Worm (Caenorhabditis elegans) whole organism, L1 larva: ENCODE results near the gene ugt-21.

Experiments used
- C16A3.4 ChIP-seq: fragments of 150-350 bp; optimal IDR thresholded peaks from 2 replicates; lab custom pipeline; 2014; ENCODE audit warnings: missing biosample characterization, missing genetic modification characterization
- C34B4.2 ChIP-seq: sonication (generic microtip); optimal IDR thresholded peaks from 2 replicates; lab custom pipeline; 2017; ENCODE audit warnings: mild to moderate bottlenecking, missing genetic modification characterization, missing compliant biosample characterization
- aha-1 ChIP-seq: fragments of 150-350 bp; optimal IDR thresholded peaks from 2 replicates; lab custom pipeline; 2014; ENCODE audit warnings: missing biosample characterization, missing genetic modification characterization
- ama-1 ChIP-seq: fragments of 150-350 bp; optimal IDR thresholded peaks from 2 replicates; lab custom pipeline; 2014
- blmp-1 ChIP-seq: fragments of 150-350 bp; optimal IDR thresholded peaks from 2 replicates; lab custom pipeline; 2014; ENCODE audit warnings: missing biosample characterization, missing genetic modification characterization
- ceh-90 ChIP-seq: sonication (generic microtip); optimal IDR thresholded peaks from 2 replicates; lab custom pipeline; 2016; ENCODE audit warnings: missing genetic modification characterization, missing compliant biosample characterization
- dpl-1 ChIP-seq, 3 experiments: fragments of 150-350 bp in 2 of 3; sonication (generic microtip) in 1 of 3; optimal IDR thresholded peaks; 2 replicates each; lab custom pipeline; 2014 to 2017; ENCODE audit warnings: missing biosample characterization in 3 of 3, missing genetic modification characterization in 3 of 3, missing genetic modification reagents in 3 of 3
- efl-1 ChIP-seq, 4 experiments: fragments of 150-350 bp; optimal IDR thresholded peaks in 3 of 4; peaks in 1 of 4; 1 replicate in 1 of 4; 2 replicates in 3 of 4; lab custom pipeline; 2014; ENCODE audit warnings: missing biosample characterization in 2 of 4, missing genetic modification characterization in 2 of 4, missing genetic modification reagents in 2 of 4
- egl-27 ChIP-seq, 2 experiments: fragments of 150-350 bp in 1 of 2; sonication (generic microtip); optimal IDR thresholded peaks; 3 replicates each; lab custom pipeline; 2017 to 2018; ENCODE audit warnings: missing biosample characterization in 2 of 2, missing genetic modification characterization in 2 of 2, missing genetic modification reagents in 2 of 2
- ets-5 ChIP-seq: fragments of 200-800 bp; sonication (Bioruptor generic); IDR thresholded peaks from 2 replicates; pipeline ENCODE4 v1.3.6; 2022; ENCODE audit warnings: missing genetic modification characterization, missing compliant biosample characterization
- grh-1 ChIP-seq: fragments of 200-800 bp; sonication (Bioruptor generic); IDR thresholded peaks from 2 replicates; pipeline ENCODE4 v1.3.6; 2022; ENCODE audit warnings: missing genetic modification reagents, missing genetic modification characterization, missing compliant biosample characterization
- hlh-17 ChIP-seq: fragments of 200-800 bp; sonication (Bioruptor generic); optimal IDR thresholded peaks from 2 replicates; lab custom pipeline; 2018; ENCODE audit warnings: missing genetic modification characterization, mild to moderate bottlenecking, missing compliant biosample characterization, moderate library complexity, borderline replicate concordance
- isw-1 ChIP-seq: fragments of 200-800 bp; sonication (Bioruptor generic); IDR thresholded peaks from 2 replicates; pipeline ENCODE4 v1.3.6; 2022; ENCODE audit warnings: missing genetic modification characterization, missing compliant biosample characterization
- lin-13 ChIP-seq: fragments of 150-350 bp; optimal IDR thresholded peaks from 2 replicates; lab custom pipeline; 2014; ENCODE audit warnings: missing biosample characterization, missing genetic modification reagents, missing genetic modification characterization
- lin-35 ChIP-seq, 2 experiments: fragments of 150-350 bp; optimal IDR thresholded peaks; 2 replicates each; lab custom pipeline; 2014; ENCODE audit warnings: missing biosample characterization in 2 of 2, missing genetic modification characterization in 2 of 2, missing genetic modification reagents in 2 of 2
- lsy-2 ChIP-seq, 2 experiments: fragments of 150-350 bp; optimal IDR thresholded peaks; 2 replicates each; lab custom pipeline; 2014; ENCODE audit warnings: missing biosample characterization in 2 of 2, missing genetic modification characterization in 2 of 2
- mab-9 ChIP-seq: fragments of 200-800 bp; sonication (Bioruptor generic); IDR thresholded peaks from 2 replicates; pipeline ENCODE4 v1.3.6; 2022; ENCODE audit warnings: missing genetic modification reagents, missing genetic modification characterization, missing compliant biosample characterization
- mdl-1 ChIP-seq, 2 experiments: fragments of 150-350 bp; optimal IDR thresholded peaks; 2 replicates each; lab custom pipeline; 2014 to 2017; ENCODE audit warnings: missing biosample characterization in 2 of 2, missing genetic modification characterization in 2 of 2, inconsistent platforms in 1 of 2
- nhr-12 ChIP-seq: sonication (generic microtip); optimal IDR thresholded peaks from 2 replicates; lab custom pipeline; 2017; ENCODE audit warnings: missing biosample characterization, missing genetic modification characterization
- nhr-20 ChIP-seq: sonication (generic microtip); optimal IDR thresholded peaks from 2 replicates; lab custom pipeline; 2016; ENCODE audit warnings: mild to moderate bottlenecking, missing genetic modification characterization, missing compliant biosample characterization
- nhr-28 ChIP-seq: fragments of 150-350 bp; optimal IDR thresholded peaks from 2 replicates; lab custom pipeline; 2014; ENCODE audit warnings: missing biosample characterization, missing genetic modification characterization
- nhr-71 ChIP-seq: sonication (generic microtip); optimal IDR thresholded peaks from 2 replicates; lab custom pipeline; 2016; ENCODE audit warnings: mild to moderate bottlenecking, missing genetic modification characterization, moderate library complexity, missing compliant biosample characterization
- nhr-76 ChIP-seq: sonication (generic microtip); optimal IDR thresholded peaks from 2 replicates; lab custom pipeline; 2017; ENCODE audit warnings: missing biosample characterization, missing genetic modification characterization
- nhr-85 ChIP-seq: sonication (generic microtip); peaks from one replicate; lab custom pipeline; 2016; ENCODE audit warnings: missing genetic modification characterization, inconsistent platforms, missing compliant biosample characterization
- pax-3 ChIP-seq: fragments of 200-800 bp; sonication (Bioruptor generic); optimal IDR thresholded peaks from 2 replicates; lab custom pipeline; 2018; ENCODE audit warnings: mild to moderate bottlenecking, missing genetic modification characterization, moderate library complexity, missing compliant biosample characterization
- pqm-1 ChIP-seq: sonication (generic microtip); optimal IDR thresholded peaks from 3 replicates; lab custom pipeline; 2017; ENCODE audit warnings: missing biosample characterization, missing genetic modification characterization
- snpc-4 ChIP-seq: fragments of 150-350 bp; optimal IDR thresholded peaks from 2 replicates; lab custom pipeline; 2014; ENCODE audit warnings: missing biosample characterization, missing genetic modification characterization
- snu-23 ChIP-seq: sonication (generic microtip); optimal IDR thresholded peaks from 2 replicates; lab custom pipeline; 2016; ENCODE audit warnings: missing genetic modification characterization, missing compliant biosample characterization
- sptf-1 ChIP-seq: fragments of 150-350 bp; optimal IDR thresholded peaks from 2 replicates; lab custom pipeline; 2014; ENCODE audit warnings: missing biosample characterization, missing genetic modification characterization
- swsn-7 ChIP-seq: sonication (generic microtip); optimal IDR thresholded peaks from 2 replicates; lab custom pipeline; 2016; ENCODE audit warnings: missing genetic modification characterization, missing compliant biosample characterization
- unc-86 ChIP-seq: sonication (generic microtip); optimal IDR thresholded peaks from 2 replicates; lab custom pipeline; 2016; ENCODE audit warnings: missing genetic modification characterization, missing compliant biosample characterization
- unc-98 ChIP-seq: fragments of 200-800 bp; sonication (Bioruptor generic); IDR thresholded peaks from 2 replicates; pipeline ENCODE4 v1.3.6; 2022; ENCODE audit warnings: missing genetic modification characterization, missing compliant biosample characterization
- xbp-1 ChIP-seq: sonication (generic microtip); optimal IDR thresholded peaks from 2 replicates; lab custom pipeline; 2016; ENCODE audit warnings: missing genetic modification characterization, missing compliant biosample characterization
- zip-4 ChIP-seq: fragments of 200-800 bp; sonication (Bioruptor generic); optimal IDR thresholded peaks from 2 replicates; lab custom pipeline; 2018; ENCODE audit warnings: mild to moderate bottlenecking, missing genetic modification characterization, moderate library complexity, missing compliant biosample characterization

The ugt-21 gene

ce11 chrIV:9490320-9490719 lies 9.8 kb upstream of the ugt-21 start, which contains the start of gene sru-6:
TSS of gene sru-6 (plus strand) at chrIV:9490620.
- no peak for TF ChIP-seq C34B4.2 (tag; lab: Kevin White, UChicago)
- TF ChIP-seq ama-1 (lab: Kevin White, UChicago): no peak
- no peak for TF ChIP-seq mdl-1 (tag; optimal IDR thresholded peaks at IDR 0.05; lab: Kevin White, UChicago)
- TF ChIP-seq nhr-20 (tag; lab: Kevin White, UChicago): no peak
- no peak for TF ChIP-seq pqm-1 (tag; lab: Kevin White, UChicago)
- no peak for TF ChIP-seq sptf-1 (tag; lab: Kevin White, UChicago)
- TF ChIP-seq lin-35 (GFP tag; optimal IDR thresholded peaks at IDR 0.05; lab: Kevin White, UChicago): no peak
- TF ChIP-seq nhr-76: no peak
- no peak for TF ChIP-seq efl-1 (optimal IDR thresholded peaks at IDR 0.05; lab: Kevin White, UChicago)
- TF ChIP-seq efl-1 (GFP tag; optimal IDR thresholded peaks at IDR 0.05 in 1 of 2; lab: Kevin White, UChicago): no peak
- no peak for TF ChIP-seq snu-23
- TF ChIP-seq snpc-4: no peak
- TF ChIP-seq unc-86 (tag; lab: Kevin White, UChicago): no peak

ce11 chrIV:9496306-9496705 lies 3.8 kb upstream of the ugt-21 start, which contains the start of gene sru-3:
TSS of gene sru-3 (plus strand) at chrIV:9496606.
- TF ChIP-seq nhr-85 (tag; lab: Kevin White, UChicago) (peak; percentile 25), mab-9 (no peak)

- no peak for TF ChIP-seq ceh-90 (tag; lab: Kevin White, UChicago)
- no peak for TF ChIP-seq dpl-1 (GFP tag; optimal IDR thresholded peaks at IDR 0.05; lab: Kevin White, UChicago)
- no peak for TF ChIP-seq nhr-71
- TF ChIP-seq unc-98 (GFP tag; lab: Robert Waterston, UW): no peak
- no peak for TF ChIP-seq aha-1
- no peak for TF ChIP-seq snu-23
- no peak for TF ChIP-seq nhr-85 (tag; lab: Kevin White, UChicago)
- TF ChIP-seq egl-27 (tag; optimal IDR thresholded peaks at IDR 0.05; lab: Kevin White, UChicago): no peak
- TF ChIP-seq nhr-76: no peak
- no peak for TF ChIP-seq zip-4 (GFP tag; lab: Kevin White, UChicago)
- no peak for TF ChIP-seq C16A3.4 (tag; lab: Kevin White, UChicago)
- no peak for TF ChIP-seq nhr-12
- TF ChIP-seq hlh-17 (GFP tag; lab: Kevin White, UChicago): no peak
Measured at ce11 chrIV:9498088-9498487, 2.0 kb upstream of the ugt-21 start, which contains the start of gene sru-4. TSS of gene sru-4 (plus strand) at chrIV:9498388.

- TF ChIP-seq aha-1 (no peak), ets-5 (no peak), pqm-1 (tag; lab: Kevin White, UChicago) (no peak), isw-1 (GFP tag; lab: Robert Waterston, UW) (no peak), grh-1 (GFP tag; lab: Robert Waterston, UW) (no peak), lsy-2 (tag; optimal IDR thresholded peaks at IDR 0.05; lab: Kevin White, UChicago) (no peak), nhr-28 (tag; lab: Kevin White, UChicago) (no peak), unc-98 (GFP tag; lab: Robert Waterston, UW) (no peak), pax-3 (no peak), xbp-1 (no peak), swsn-7 (no peak)
Measured at ce11 chrIV:9499636-9500035, 475 bp upstream of the ugt-21 start.

DNA sequence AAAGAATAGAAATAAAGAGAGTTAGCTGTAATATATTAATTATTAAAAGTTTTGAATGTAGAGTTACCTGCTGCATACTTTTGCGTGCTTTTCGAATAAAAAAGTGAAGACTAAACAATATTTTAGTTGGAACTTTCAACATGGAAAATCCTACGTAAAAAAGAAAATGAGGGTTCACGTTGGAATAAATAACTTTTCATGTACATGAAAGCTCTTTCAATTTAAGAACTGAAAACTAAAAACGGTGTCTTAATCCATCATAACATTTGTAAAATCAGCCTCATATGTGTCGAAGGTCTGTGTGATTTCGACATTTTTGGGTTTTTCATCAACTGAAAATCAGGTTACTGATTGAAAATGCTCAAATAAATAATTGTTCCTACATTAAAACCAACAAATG lies 6.1 kb downstream of the ugt-21 start, which contains the start of gene ttr-9:
TSS of gene ttr-9 (minus strand) at position 101 of the 400 bp plus-strand sequence.
- TF ChIP-seq dpl-1 (GFP tag; optimal IDR thresholded peaks at IDR 0.05; lab: Kevin White, UChicago) (no peak), lin-13 (GFP tag; lab: Kevin White, UChicago) (no peak), isw-1 (GFP tag; lab: Robert Waterston, UW) (no peak), mdl-1 (tag; optimal IDR thresholded peaks at IDR 0.05; lab: Kevin White, UChicago) (no peak)

ce11 chrIV:9508612-9509011 lies 8.5 kb downstream of the ugt-21 start, which contains the start of gene ethe-1:
TSS of gene ethe-1 (minus strand) at chrIV:9508761.
- TF ChIP-seq snpc-4: peak; percentile 32
- no peak for TF ChIP-seq egl-27 (tag; optimal IDR thresholded peaks at IDR 0.05; lab: Kevin White, UChicago)
- peak; percentile 14 for TF ChIP-seq blmp-1
- no peak for TF ChIP-seq unc-86 (tag; lab: Kevin White, UChicago)
- peak in 1 of 2 experiments; percentile 22 for TF ChIP-seq lin-35 (GFP tag; optimal IDR thresholded peaks at IDR 0.05; lab: Kevin White, UChicago)
- TF ChIP-seq dpl-1 (GFP tag; optimal IDR thresholded peaks at IDR 0.05; lab: Kevin White, UChicago): peak in 2 of 3 experiments; percentile 0 to 26
- TF ChIP-seq efl-1 (optimal IDR thresholded peaks at IDR 0.05; lab: Kevin White, UChicago): peak; percentile 3 to 4
- peak in 1 of 2 experiments; percentile 91 for TF ChIP-seq efl-1 (GFP tag; optimal IDR thresholded peaks at IDR 0.05 in 1 of 2; lab: Kevin White, UChicago)
